Worm (Caenorhabditis elegans) whole organism, midembryonic: ENCODE results near the gene Y46G5A.39.

Experiments used
- cog-1 ChIP-seq: sonication (generic microtip); optimal IDR thresholded peaks from 2 replicates; lab custom pipeline; 2016; ENCODE audit warnings: missing genetic modification characterization, missing compliant biosample characterization
- flt-1 ChIP-seq: fragments of 200-800 bp; sonication (Bioruptor generic); IDR thresholded peaks from 2 replicates; pipeline ENCODE4 v1.3.6; 2022; ENCODE audit warnings: missing genetic modification characterization, missing compliant biosample characterization
- med-1 ChIP-seq: sonication (generic microtip); optimal IDR thresholded peaks from 2 replicates; lab custom pipeline; 2017; ENCODE audit warnings: missing genetic modification characterization, mild to moderate bottlenecking, missing compliant biosample characterization, antibody characterized with exemption, missing genetic modification reagents; ENCODE audit not compliant: insufficient read depth
- ref-1 ChIP-seq: fragments of 200-800 bp; sonication (Bioruptor generic); conservative IDR thresholded peaks from 2 replicates; pipeline ENCODE4 v1.3.6; 2022; ENCODE audit warnings: missing genetic modification reagents, missing genetic modification characterization, missing compliant biosample characterization

DNA sequence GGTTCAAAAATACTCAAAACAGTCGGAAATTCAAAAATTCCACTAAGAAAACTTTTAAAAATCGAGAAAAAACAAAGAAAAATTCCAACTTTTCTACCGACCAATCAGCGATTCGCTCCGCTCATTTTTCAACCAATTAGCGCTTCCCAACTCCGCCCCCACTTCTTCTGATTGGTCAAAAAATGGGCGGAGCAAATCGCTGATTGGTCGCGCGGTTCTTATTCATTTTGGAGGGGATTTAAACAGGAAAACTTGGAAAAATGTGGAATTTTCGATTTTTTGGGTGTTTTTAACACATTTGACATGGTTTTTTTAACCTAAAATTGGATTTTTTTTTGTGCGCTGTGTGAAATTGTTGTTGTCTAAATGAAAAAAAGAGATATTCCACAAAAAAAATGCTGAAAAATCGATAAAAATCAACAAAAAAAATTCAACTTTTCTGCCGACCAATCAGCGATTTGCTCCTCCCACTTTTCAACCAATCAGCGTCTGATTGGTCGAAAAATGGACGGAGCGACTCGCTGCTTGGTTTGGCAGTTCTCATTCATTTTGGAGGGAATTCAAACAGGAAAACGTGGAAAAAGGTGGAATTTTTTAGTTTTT lies 30.8 kb downstream of the Y46G5A.39 start:
- no peak for TF ChIP-seq ref-1
- no peak for TF ChIP-seq flt-1
- TF ChIP-seq cog-1 (tag; lab: Kevin White, UChicago) = no peak
- TF ChIP-seq med-1 = no peak
